Worm (Caenorhabditis elegans) whole organism, mixed stage, embryonic: ENCODE measurements around the gene sre-52.

ENCODE experiments used
- drap-1 ChIP-seq: fragments of 200-800 bp; sonication (Bioruptor generic); optimal IDR thresholded peaks from 3 replicates; lab custom pipeline; 2018; ENCODE audit warnings: mild to moderate bottlenecking, missing genetic modification characterization, missing compliant biosample characterization
- lin-13 ChIP-seq: fragments of 150-350 bp; optimal IDR thresholded peaks from 2 replicates; lab custom pipeline; 2014; ENCODE audit warnings: missing biosample characterization, missing genetic modification characterization
- lsy-2 ChIP-seq: fragments of 150-350 bp; optimal IDR thresholded peaks from 2 replicates; lab custom pipeline; 2014; ENCODE audit warnings: missing biosample characterization, missing genetic modification characterization
- nhr-237 ChIP-seq: fragments of 150-350 bp; optimal IDR thresholded peaks from 2 replicates; lab custom pipeline; 2014; ENCODE audit warnings: missing biosample characterization, missing genetic modification characterization
- snpc-4 ChIP-seq: fragments of 150-350 bp; optimal IDR thresholded peaks from 2 replicates; lab custom pipeline; 2014; ENCODE audit warnings: missing biosample characterization, missing genetic modification characterization
- tbx-8 ChIP-seq: fragments of 200-800 bp; sonication (Bioruptor generic); optimal IDR thresholded peaks from 2 replicates; lab custom pipeline; 2018; ENCODE audit warnings: mild to moderate bottlenecking, missing genetic modification characterization, moderate library complexity, missing compliant biosample characterization
- unc-39 ChIP-seq: fragments of 150-350 bp; optimal IDR thresholded peaks from 2 replicates; lab custom pipeline; 2014; ENCODE audit warnings: missing biosample characterization, missing genetic modification characterization
- ztf-11 ChIP-seq: fragments of 150-350 bp; optimal IDR thresholded peaks from 2 replicates; lab custom pipeline; 2014; ENCODE audit warnings: missing biosample characterization, missing genetic modification characterization

DNA sequence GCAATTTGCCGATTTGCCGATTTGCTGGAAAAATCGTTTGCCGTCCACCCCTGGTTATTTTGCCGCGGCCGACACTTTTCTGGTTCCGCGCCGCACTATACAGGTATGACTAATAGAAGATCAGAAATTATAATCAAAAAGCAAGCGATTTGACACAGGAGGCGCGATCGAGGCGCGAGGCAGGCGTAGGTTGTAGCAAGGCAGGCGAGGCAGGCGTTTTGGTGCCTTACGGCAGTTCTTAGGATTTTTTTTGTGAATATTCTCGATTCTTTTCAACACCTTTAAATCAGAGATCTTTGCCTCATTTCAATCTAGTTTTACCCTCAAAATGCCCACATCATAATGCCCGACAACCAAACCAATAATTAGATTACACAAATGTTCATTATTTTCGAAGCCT is 11.4 kb upstream of the sre-52 start, which contains the start of gene sre-56:
- TF ChIP-seq nhr-237 (tag; lab: Kevin White, UChicago) (no peak), snpc-4 (tag; lab: Kevin White, UChicago) (no peak), unc-39 (no peak), lsy-2 (tag; lab: Kevin White, UChicago) (no peak), drap-1 (GFP tag; lab: Kevin White, UChicago) (no peak), lin-13 (tag; lab: Kevin White, UChicago) (no peak), ztf-11 (tag; lab: Kevin White, UChicago) (no peak), tbx-8 (GFP tag; lab: Kevin White, UChicago) (no peak)
